Fruit fly (Drosophila melanogaster): Measurements from ENCODE around the gene csw.
A peak's percentile ranks its signal among the peaks of the same experiment; 100 is the strongest.

Gene csw

DNA sequence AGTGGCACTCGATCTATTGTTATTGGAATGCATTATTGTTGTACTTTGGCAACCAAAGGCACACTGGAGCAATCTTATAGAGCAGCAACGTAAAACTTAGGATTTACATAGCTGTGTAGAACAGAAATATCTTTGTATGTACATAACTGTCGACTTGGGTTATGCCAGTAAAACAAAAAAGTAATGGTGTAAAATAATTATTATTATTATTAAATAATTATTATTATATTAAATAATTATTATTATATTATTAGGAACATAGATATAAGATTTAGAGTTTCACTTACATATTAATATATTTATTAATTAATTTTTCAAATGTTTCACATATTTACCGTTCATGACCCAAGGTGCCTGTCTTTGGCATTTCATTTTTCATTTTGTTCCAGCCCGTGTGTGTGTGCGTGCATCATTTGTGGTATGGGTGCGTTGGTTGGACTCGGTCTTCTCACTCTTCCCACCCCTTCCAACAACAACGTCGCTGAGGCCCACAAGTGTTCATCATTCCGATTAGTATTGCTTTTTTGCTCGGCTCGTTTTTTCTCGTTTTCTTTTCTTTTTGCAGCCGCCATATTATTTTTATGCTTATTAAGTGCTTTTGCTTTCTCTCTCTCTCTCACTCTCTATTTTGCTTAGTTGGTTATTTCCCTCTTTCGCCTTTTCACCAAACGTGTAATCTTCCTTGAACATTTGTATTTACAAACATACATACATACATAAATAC, 30.1 kb downstream of the csw start (continued):
- TF ChIP-seq Blimp-1 (GFP tag; optimal IDR thresholded peaks at IDR 0.05) (peak; percentile 95), tll (GFP tag; optimal IDR thresholded peaks at IDR 0.05) (peak in 1 of 2 experiments; percentile 22), CG7372 (GFP tag; IDR thresholded peaks at IDR 0.05) (peak; percentile 94), org-1 (GFP tag; optimal IDR thresholded peaks at IDR 0.05) (peak; percentile 91), CG15601 (tag; optimal IDR thresholded peaks at IDR 0.05) (peak; percentile 97), CG8359 (GFP tag; optimal IDR thresholded peaks at IDR 0.05; ENCODE audit: borderline replicate concordance) (peak; percentile 93), Atf6 (GFP tag; IDR thresholded peaks at IDR 0.05) (peak; percentile 64; the same call in 1 of the 2 replicates), Dfd (GFP tag; optimal IDR thresholded peaks at IDR 0.05) (no peak), D (optimal IDR thresholded peaks at IDR 0.05) (no peak), D (GFP tag; optimal IDR thresholded peaks at IDR 0.05) (peak; percentile 99), CG6791 (GFP tag; IDR thresholded peaks at IDR 0.05; ENCODE audit: partially characterized antibody) (0 out of 3 replicates have a peak, but pooled peaks have one; percentile 38), ftz-f1 (GFP tag; optimal IDR thresholded peaks at IDR 0.05) (no peak), Antp (GFP tag; optimal IDR thresholded peaks at IDR 0.05) (peak; percentile 90), crp (GFP tag; optimal IDR thresholded peaks at IDR 0.05) (peak in 1 of 2 experiments; percentile 48), sug (tag; optimal IDR thresholded peaks at IDR 0.05) (peak; percentile 95), Hsf (GFP tag; optimal IDR thresholded peaks at IDR 0.05) (peak; percentile 80), CG10543 (GFP tag; optimal IDR thresholded peaks at IDR 0.05) (peak; percentile 99), HmgD (GFP tag; optimal IDR thresholded peaks at IDR 0.05) (no peak), CG3407 (GFP tag; optimal IDR thresholded peaks at IDR 0.05) (peak; percentile 94), vfl (GFP tag; optimal IDR thresholded peaks at IDR 0.05) (peak; percentile 68), CG2129 (GFP tag; IDR thresholded peaks at IDR 0.05; ENCODE audit: partially characterized antibody) (no peak), Fer2 (tag; optimal IDR thresholded peaks at IDR 0.05) (peak; percentile 92), NK7.1 (GFP tag; optimal IDR thresholded peaks at IDR 0.05) (peak; percentile 74), kay (GFP tag; optimal IDR thresholded peaks at IDR 0.05) (peak; percentile 73), CG10959 (GFP tag; IDR thresholded peaks at IDR 0.05) (peak; percentile 90), Sry-δ (GFP tag; optimal IDR thresholded peaks at IDR 0.05) (no peak), CHES-1-like (GFP tag; optimal IDR thresholded peaks at IDR 0.05) (peak; percentile 82), CG2199 (GFP tag; IDR thresholded peaks at IDR 0.05) (peak; percentile 79; the same call in 2 of the 3 replicates), caup (GFP tag; optimal IDR thresholded peaks at IDR 0.05; ENCODE audit: severe bottlenecking) (peak; percentile 96), CG6272 (GFP tag; IDR thresholded peaks at IDR 0.05) (peak; percentile 85), cas (GFP tag; IDR thresholded peaks at IDR 0.05) (0 out of 2 replicates have a peak, but pooled peaks have one; percentile 25), CG31365 (tag; optimal IDR thresholded peaks at IDR 0.05) (peak; percentile 61), ems (GFP tag; optimal IDR thresholded peaks at IDR 0.05) (peak; percentile 84), NFAT (GFP tag; IDR thresholded peaks at IDR 0.05) (peak; percentile 87), Spps (tag; optimal IDR thresholded peaks at IDR 0.05) (peak; percentile 97), Optix (GFP tag; IDR thresholded peaks at IDR 0.05) (peak; percentile 93), da (GFP tag; optimal IDR thresholded peaks at IDR 0.05) (no peak), CG14050 (GFP tag; IDR thresholded peaks at IDR 0.05) (peak; percentile 85), Hr3 (GFP tag; optimal IDR thresholded peaks at IDR 0.05) (peak; percentile 98), Ptx1 (GFP tag; IDR thresholded peaks at IDR 0.05) (peak; percentile 95), CG18011 (GFP tag; optimal IDR thresholded peaks at IDR 0.05) (peak; percentile 74), lmd (GFP tag; IDR thresholded peaks at IDR 0.05) (peak; percentile 95), ci (GFP tag; IDR thresholded peaks at IDR 0.05) (peak; percentile 88), jumu (GFP tag; optimal IDR thresholded peaks at IDR 0.05) (peak; percentile 83), CG4707 (GFP tag; optimal IDR thresholded peaks at IDR 0.05) (peak; percentile 83), tap (tag; optimal IDR thresholded peaks at IDR 0.05) (peak; percentile 96), vnd (GFP tag; IDR thresholded peaks at IDR 0.05; ENCODE audit: partially characterized antibody) (peak; percentile 53; the same call in 2 of the 3 replicates), unc-4 (GFP tag; IDR thresholded peaks at IDR 0.05; ENCODE audit: partially characterized antibody) (no peak)

Data from whole organism, embryonic.